Worm (Caenorhabditis elegans): Measurements from ENCODE around the gene cls-1.

ce11 chrIII:7465347-7465746, 42.6 kb upstream of the cls-1 start, which contains the start of gene fum-1:
- no peak for TF ChIP-seq nhr-11 (tag; optimal IDR thresholded peaks at IDR 0.05)
- TF ChIP-seq C34F6.9 (tag; optimal IDR thresholded peaks at IDR 0.05): peak; percentile 64
- no peak for TF ChIP-seq unc-62 (GFP tag; optimal IDR thresholded peaks at IDR 0.05)
- TF ChIP-seq mbf-1 (tag; optimal IDR thresholded peaks at IDR 0.05): no peak
- TF ChIP-seq ztf-4 (tag; optimal IDR thresholded peaks at IDR 0.05): peak; percentile 41
- no peak for TF ChIP-seq elt-1 (tag; optimal IDR thresholded peaks at IDR 0.05)
- TF ChIP-seq lin-39 (tag; optimal IDR thresholded peaks at IDR 0.05): no peak
- no peak for TF ChIP-seq nhr-12 (tag; optimal IDR thresholded peaks at IDR 0.05)
- TF ChIP-seq nhr-25 (tag; optimal IDR thresholded peaks at IDR 0.05): peak; percentile 79
